Worm (Caenorhabditis elegans): ENCODE measurements around the gene pck-3.
A peak's percentile ranks its signal among the peaks of the same experiment; 100 is the strongest.

DNA sequence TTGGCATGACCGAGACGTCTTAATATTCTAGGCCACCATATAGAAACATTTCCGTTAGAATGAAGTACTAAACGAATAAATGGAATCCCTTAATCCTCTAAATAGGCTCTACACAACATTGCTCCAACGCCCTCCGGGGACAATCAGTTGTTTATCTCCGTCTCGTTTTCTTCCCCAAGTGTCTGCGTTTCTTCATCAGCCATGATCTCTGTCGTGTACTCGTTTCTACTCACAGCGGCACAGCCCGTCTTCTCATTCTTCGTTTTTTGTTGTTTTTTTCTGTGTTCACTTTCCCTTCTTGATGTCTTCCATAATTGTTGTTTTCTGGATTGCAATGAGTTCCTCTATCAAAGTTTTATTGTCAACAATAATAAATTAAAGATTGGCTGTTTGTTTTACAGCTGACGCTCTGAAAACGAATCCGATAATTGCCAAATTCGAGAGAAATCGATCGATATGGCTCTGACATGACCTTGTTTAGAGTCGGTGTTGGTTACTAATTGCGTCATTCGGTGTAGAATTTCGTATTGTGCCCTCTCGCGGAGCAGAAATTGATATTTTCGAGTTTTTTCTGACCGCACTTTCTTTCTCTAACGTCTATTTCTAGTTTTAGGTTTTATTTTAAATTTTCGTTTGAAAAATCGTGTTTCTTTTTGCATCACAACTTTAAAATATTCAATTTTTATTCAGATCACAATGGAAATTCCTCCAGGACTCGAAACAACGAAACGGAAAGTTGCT lies 45.0 kb downstream of the pck-3 start, which contains the start of gene pfkb-1.2:
- peak; percentile 60 for TF ChIP-seq lin-39 (tag; optimal IDR thresholded peaks at IDR 0.05)
- peak; percentile 6 for TF ChIP-seq pha-4 (tag; optimal IDR thresholded peaks at IDR 0.05)
- no peak for TF ChIP-seq nhr-237 (tag; optimal IDR thresholded peaks at IDR 0.05)
- TF ChIP-seq tbx-2 (tag; optimal IDR thresholded peaks at IDR 0.05): no peak
- no peak for TF ChIP-seq ceh-82 (tag; optimal IDR thresholded peaks at IDR 0.05)

Measured in whole organism, L3 larva.